Fruit fly (Drosophila melanogaster) whole organism, prepupa: ENCODE results near the gene CG8301.

Experiments used
- Blimp-1 ChIP-seq: fragments of 200-800 bp; sonication (Bioruptor generic); optimal IDR thresholded peaks from 3 replicates; lab custom pipeline; 2017; ENCODE audit warnings: missing biosample characterization, missing genetic modification characterization, mild to moderate bottlenecking, moderate library complexity, missing genetic modification reagents
- CG10669 ChIP-seq: fragments of 200-800 bp; sonication (Bioruptor generic); optimal IDR thresholded peaks from 3 replicates; lab custom pipeline; 2018; ENCODE audit warnings: missing biosample characterization, mild to moderate bottlenecking, missing genetic modification characterization, moderate library complexity
- CG15336 ChIP-seq: fragments of 200-800 bp; sonication (Bioruptor generic); IDR thresholded peaks from 2 replicates; pipeline ENCODE4 v1.3.6; 2022; ENCODE audit warnings: missing biosample characterization, missing genetic modification characterization
- CG16779 ChIP-seq: fragments of 200-800 bp; sonication (Bioruptor generic); optimal IDR thresholded peaks from 3 replicates; lab custom pipeline; 2017; ENCODE audit warnings: missing biosample characterization, mild to moderate bottlenecking, missing genetic modification characterization
- CG3032 ChIP-seq: fragments of 200-800 bp; optimal IDR thresholded peaks from 2 replicates; lab custom pipeline; 2019; ENCODE audit warnings: missing biosample characterization, mild to moderate bottlenecking, missing genetic modification characterization, moderate library complexity
- CG31627 ChIP-seq: fragments of 200-800 bp; sonication (Bioruptor generic); optimal IDR thresholded peaks from 3 replicates; lab custom pipeline; 2016; ENCODE audit warnings: missing biosample characterization, missing genetic modification characterization
- CG32006 ChIP-seq: fragments of 200-800 bp; sonication (Bioruptor generic); optimal IDR thresholded peaks from 3 replicates; lab custom pipeline; 2017; ENCODE audit warnings: missing biosample characterization, mild to moderate bottlenecking, missing genetic modification characterization
- CG34406 ChIP-seq: fragments of 200-800 bp; sonication (Bioruptor generic); optimal IDR thresholded peaks from 3 replicates; lab custom pipeline; 2016; ENCODE audit warnings: missing biosample characterization, missing genetic modification characterization
- CG3919 ChIP-seq: fragments of 200-800 bp; sonication (Bioruptor generic); optimal IDR thresholded peaks from 3 replicates; lab custom pipeline; 2016; ENCODE audit warnings: missing biosample characterization, missing genetic modification characterization
- CG4318 ChIP-seq: fragments of 200-800 bp; sonication (Bioruptor generic); optimal IDR thresholded peaks from 3 replicates; lab custom pipeline; 2017; ENCODE audit warnings: missing biosample characterization, mild to moderate bottlenecking, missing genetic modification characterization
- CG6276 ChIP-seq: fragments of 200-800 bp; sonication (Bioruptor generic); optimal IDR thresholded peaks from 2 replicates; lab custom pipeline; 2017; ENCODE audit warnings: missing biosample characterization, mild to moderate bottlenecking, missing genetic modification characterization
- CG6792 ChIP-seq: fragments of 200-800 bp; sonication (Bioruptor generic); optimal IDR thresholded peaks from 3 replicates; lab custom pipeline; 2016; ENCODE audit warnings: missing biosample characterization, missing genetic modification characterization
- CG6808 ChIP-seq: fragments of 200-800 bp; sonication (Bioruptor generic); optimal IDR thresholded peaks from 3 replicates; lab custom pipeline; 2017; ENCODE audit warnings: missing biosample characterization, missing genetic modification characterization, mild to moderate bottlenecking, moderate library complexity, missing genetic modification reagents
- CG6854 ChIP-seq: fragments of 200-800 bp; sonication (Bioruptor generic); optimal IDR thresholded peaks from 2 replicates; lab custom pipeline; 2017; ENCODE audit warnings: missing biosample characterization, mild to moderate bottlenecking, missing genetic modification characterization
- CG7368 ChIP-seq: fragments of 200-800 bp; sonication (Bioruptor generic); optimal IDR thresholded peaks from 3 replicates; lab custom pipeline; 2016; ENCODE audit warnings: missing biosample characterization, missing genetic modification characterization
- CG8119 ChIP-seq: fragments of 200-800 bp; sonication (Bioruptor generic); IDR thresholded peaks from 3 replicates; pipeline ENCODE4 v1.3.6; 2022; ENCODE audit warnings: missing biosample characterization, missing genetic modification characterization
- CG8319 ChIP-seq: fragments of 200-800 bp; sonication (Bioruptor generic); optimal IDR thresholded peaks from 3 replicates; lab custom pipeline; 2016; ENCODE audit warnings: missing biosample characterization, missing genetic modification characterization
- CG8632 ChIP-seq: fragments of 200-800 bp; sonication (Bioruptor generic); optimal IDR thresholded peaks from 3 replicates; lab custom pipeline; 2016; ENCODE audit warnings: missing biosample characterization, missing genetic modification characterization
- CG9139 ChIP-seq: fragments of 200-800 bp; sonication (Bioruptor generic); optimal IDR thresholded peaks from 3 replicates; lab custom pipeline; 2017; ENCODE audit warnings: missing biosample characterization, mild to moderate bottlenecking, missing genetic modification characterization
- Eip75B ChIP-seq: fragments of 200-800 bp; sonication (Bioruptor generic); optimal IDR thresholded peaks from 3 replicates; lab custom pipeline; 2016; ENCODE audit warnings: missing biosample characterization, missing genetic modification characterization
- Eip78C ChIP-seq: fragments of 200-800 bp; sonication (Bioruptor generic); peaks from one replicate; lab custom pipeline; 2016; ENCODE audit warnings: missing biosample characterization, missing genetic modification characterization
- Eip93F ChIP-seq: fragments of 200-800 bp; sonication (Bioruptor generic); optimal IDR thresholded peaks from 2 replicates; lab custom pipeline; 2016; ENCODE audit warnings: missing biosample characterization, mild to moderate bottlenecking, missing genetic modification characterization
- Ets96B ChIP-seq: fragments of 200-800 bp; optimal IDR thresholded peaks from 2 replicates; lab custom pipeline; 2019; ENCODE audit warnings: missing biosample characterization, mild to moderate bottlenecking, missing genetic modification characterization, moderate library complexity
- Hr39 ChIP-seq: fragments of 200-800 bp; sonication (Bioruptor generic); optimal IDR thresholded peaks from 2 replicates; lab custom pipeline; 2016; ENCODE audit warnings: missing biosample characterization, missing genetic modification characterization
- Hr4 ChIP-seq: fragments of 200-800 bp; sonication (Bioruptor generic); optimal IDR thresholded peaks from 3 replicates; lab custom pipeline; 2016; ENCODE audit warnings: missing biosample characterization, missing genetic modification characterization
- Lpt ChIP-seq: fragments of 200-800 bp; sonication (Bioruptor generic); optimal IDR thresholded peaks from 3 replicates; lab custom pipeline; 2016; ENCODE audit warnings: missing biosample characterization, missing genetic modification characterization
- OdsH ChIP-seq: fragments of 200-800 bp; sonication (Bioruptor generic); optimal IDR thresholded peaks from 3 replicates; lab custom pipeline; 2016; ENCODE audit warnings: missing biosample characterization, missing genetic modification characterization
- Smox ChIP-seq: fragments of 200-800 bp; sonication (Bioruptor generic); optimal IDR thresholded peaks from 3 replicates; lab custom pipeline; 2016; ENCODE audit warnings: missing biosample characterization, missing genetic modification characterization
- Sox14 ChIP-seq: fragments of 200-800 bp; sonication (Bioruptor generic); optimal IDR thresholded peaks from 3 replicates; lab custom pipeline; 2016; ENCODE audit warnings: missing biosample characterization, missing genetic modification characterization
- Sox15 ChIP-seq: fragments of 200-800 bp; sonication (Bioruptor generic); optimal IDR thresholded peaks from 3 replicates; lab custom pipeline; 2016; ENCODE audit warnings: missing biosample characterization, missing genetic modification characterization
- achi ChIP-seq: fragments of 200-800 bp; sonication (Bioruptor generic); optimal IDR thresholded peaks from 3 replicates; lab custom pipeline; 2016; ENCODE audit warnings: missing biosample characterization, missing genetic modification characterization
- acj6 ChIP-seq: fragments of 200-800 bp; sonication (Bioruptor generic); optimal IDR thresholded peaks from 3 replicates; lab custom pipeline; 2016; ENCODE audit warnings: missing biosample characterization, missing genetic modification characterization
- dac ChIP-seq: fragments of 200-800 bp; sonication (Bioruptor generic); optimal IDR thresholded peaks from 2 replicates; lab custom pipeline; 2017; ENCODE audit warnings: missing biosample characterization, mild to moderate bottlenecking, missing genetic modification characterization
- dsx ChIP-seq: fragments of 200-800 bp; optimal IDR thresholded peaks from 3 replicates; lab custom pipeline; 2019; ENCODE audit warnings: missing biosample characterization, mild to moderate bottlenecking, missing genetic modification characterization, moderate library complexity; ENCODE audit not compliant: poor library complexity, severe bottlenecking
- eg ChIP-seq: fragments of 200-800 bp; sonication (Bioruptor generic); IDR thresholded peaks from 3 replicates; pipeline ENCODE4 v1.3.6; 2022; ENCODE audit warnings: missing biosample characterization, missing genetic modification characterization
- esn ChIP-seq: fragments of 200-800 bp; sonication (Bioruptor generic); optimal IDR thresholded peaks from 2 replicates; lab custom pipeline; 2016; ENCODE audit warnings: missing biosample characterization, mild to moderate bottlenecking, missing genetic modification characterization, moderate library complexity
- fd59A ChIP-seq: fragments of 200-800 bp; sonication (Bioruptor generic); optimal IDR thresholded peaks from 2 replicates; lab custom pipeline; 2017; ENCODE audit warnings: missing biosample characterization, mild to moderate bottlenecking, missing genetic modification characterization, missing genetic modification reagents
- lz ChIP-seq: fragments of 200-800 bp; sonication (Bioruptor generic); optimal IDR thresholded peaks from 3 replicates; lab custom pipeline; 2016; ENCODE audit warnings: missing biosample characterization, missing genetic modification characterization
- net ChIP-seq: fragments of 200-800 bp; sonication (Bioruptor generic); optimal IDR thresholded peaks from 3 replicates; lab custom pipeline; 2016; ENCODE audit warnings: missing biosample characterization, missing genetic modification characterization
- pdm3 ChIP-seq: fragments of 200-800 bp; sonication (Bioruptor generic); optimal IDR thresholded peaks from 3 replicates; lab custom pipeline; 2016; ENCODE audit warnings: missing biosample characterization, missing genetic modification characterization
- salr ChIP-seq, 2 experiments: fragments of 200-800 bp; sonication (Bioruptor generic); optimal IDR thresholded peaks; 3 replicates each; lab custom pipeline; 2016 to 2018; ENCODE audit warnings: missing biosample characterization in 2 of 2, missing genetic modification characterization in 2 of 2, mild to moderate bottlenecking in 1 of 2
- ss ChIP-seq, 2 experiments: fragments of 200-800 bp; sonication (Bioruptor generic); optimal IDR thresholded peaks; 2 replicates in 1 of 2; 3 replicates in 1 of 2; lab custom pipeline; 2017 to 2018; ENCODE audit warnings: mild to moderate bottlenecking in 2 of 2, missing biosample characterization in 2 of 2, missing genetic modification characterization in 2 of 2, moderate library complexity in 1 of 2
- svp ChIP-seq: fragments of 200-800 bp; sonication (Bioruptor generic); peaks from one replicate; lab custom pipeline; 2016; ENCODE audit warnings: missing biosample characterization, missing genetic modification characterization

The CG8301 gene

dm6 chr3R:9581089-9581520, at the start of gene CG8301:
CG8301 (plus strand) TSS chr3R:9581306.
- TF ChIP-seq esn (GFP tag; lab: Kevin White, UChicago) = peak; percentile 51
- peak; percentile 34 for TF ChIP-seq lz (GFP tag; lab: Kevin White, UChicago)
- no peak for TF ChIP-seq CG8319 (GFP tag; lab: Kevin White, UChicago)
- peak; percentile 11 for TF ChIP-seq Sox14 (GFP tag; lab: Kevin White, UChicago)
- TF ChIP-seq Eip75B (GFP tag; lab: Kevin White, UChicago) = peak; percentile 28
- peak; percentile 35 for TF ChIP-seq Eip78C (GFP tag; lab: Kevin White, UChicago)
- no peak for TF ChIP-seq dsx (GFP tag; lab: Kevin White, UChicago)
- peak; percentile 50 for TF ChIP-seq pdm3 (GFP tag; lab: Kevin White, UChicago)
- TF ChIP-seq CG16779 (tag; lab: Kevin White, UChicago) = peak; percentile 27
- no peak for TF ChIP-seq Sox15
- peak; percentile 33 for TF ChIP-seq acj6
- peak; percentile 49 for TF ChIP-seq net (GFP tag; lab: Kevin White, UChicago)
- TF ChIP-seq ss (GFP tag; optimal IDR thresholded peaks at IDR 0.05; lab: Kevin White, UChicago) = peak in 1 of 2 experiments; percentile 21
- no peak for TF ChIP-seq CG31627 (GFP tag; lab: Kevin White, UChicago)
- TF ChIP-seq eg (GFP tag; lab: Robert Waterston, UW) = peak; percentile 58
- TF ChIP-seq Lpt (GFP tag; lab: Kevin White, UChicago) = peak; percentile 21
- no peak for TF ChIP-seq Hr39
- peak; percentile 8 for TF ChIP-seq CG3919
- peak; percentile 63 for TF ChIP-seq CG15336 (GFP tag; lab: Robert Waterston, UW)
- no peak for TF ChIP-seq Eip93F (GFP tag; lab: Kevin White, UChicago)
- peak; percentile 21 for TF ChIP-seq Ets96B (tag; lab: Kevin White, UChicago)
- peak; percentile 51 for TF ChIP-seq CG32006 (GFP tag; lab: Kevin White, UChicago)
- no peak for TF ChIP-seq Blimp-1
- TF ChIP-seq achi (GFP tag; lab: Kevin White, UChicago) = peak; percentile 23
- peak; percentile 57; the same call in 2 of the 3 replicates for TF ChIP-seq CG8119 (GFP tag; lab: Robert Waterston, UW)
- TF ChIP-seq svp (GFP tag; lab: Kevin White, UChicago) = no peak
- TF ChIP-seq CG7368 (GFP tag; lab: Kevin White, UChicago) = peak; percentile 45
- TF ChIP-seq CG3032 (tag; lab: Kevin White, UChicago) = no peak
- TF ChIP-seq CG6792 (GFP tag; lab: Kevin White, UChicago) = peak; percentile 30
- TF ChIP-seq Hr4 = peak; percentile 59
- peak; percentile 53 for TF ChIP-seq OdsH
- TF ChIP-seq CG34406 (GFP tag; lab: Kevin White, UChicago) = peak; percentile 10

dm6 chr3R:9532437-9533180, 48.5 kb upstream of the CG8301 start, which contains the start of gene by:
by (minus strand) TSS chr3R:9533011.
- TF ChIP-seq CG9139 (GFP tag; lab: Kevin White, UChicago) = no peak

dm6 chr3R:9533181-9534124, 47.7 kb upstream of the CG8301 start:
- TF ChIP-seq achi (GFP tag; lab: Kevin White, UChicago) = peak; percentile 97
- peak; percentile 98 for TF ChIP-seq CG4318
- TF ChIP-seq CG6808 (GFP tag; lab: Kevin White, UChicago) = peak; percentile 97
- TF ChIP-seq Smox (GFP tag; lab: Kevin White, UChicago) = peak; percentile 97
- peak; percentile 92 for TF ChIP-seq Blimp-1
- peak; percentile 97 for TF ChIP-seq dac
- TF ChIP-seq fd59A = peak; percentile 98
- TF ChIP-seq CG3032 (tag; lab: Kevin White, UChicago) = peak; percentile 94
- TF ChIP-seq Eip93F (GFP tag; lab: Kevin White, UChicago) = peak; percentile 68
- peak; percentile 95 for TF ChIP-seq CG10669 (GFP tag; lab: Kevin White, UChicago)
- peak; percentile 96 for TF ChIP-seq CG8632 (GFP tag; lab: Kevin White, UChicago)
- peak; percentile 100 for TF ChIP-seq Eip78C (GFP tag; lab: Kevin White, UChicago)
- TF ChIP-seq Ets96B (tag; lab: Kevin White, UChicago) = peak; percentile 95
- peak; percentile 99 for TF ChIP-seq CG6276 (GFP tag; lab: Kevin White, UChicago)
- TF ChIP-seq CG6792 (GFP tag; lab: Kevin White, UChicago) = peak; percentile 97
- peak; percentile 97 for TF ChIP-seq CG3919
- TF ChIP-seq CG16779 (tag; lab: Kevin White, UChicago) = peak; percentile 95
- TF ChIP-seq CG6854 = peak; percentile 90
- TF ChIP-seq acj6 = peak; percentile 97
- TF ChIP-seq salr (GFP tag; optimal IDR thresholded peaks at IDR 0.05; lab: Kevin White, UChicago) = peak; percentile 90 to 99
